Worm (Caenorhabditis elegans) whole organism, mixed stage, embryonic: ENCODE measurements around the gene ZK757.10.

Experiments used
- bed-3 ChIP-seq: fragments of 200-800 bp; sonication (Bioruptor generic); optimal IDR thresholded peaks from 3 replicates; lab custom pipeline; 2018; ENCODE audit warnings: mild to moderate bottlenecking, missing genetic modification characterization, moderate library complexity, missing compliant biosample characterization
- ceh-43 ChIP-seq: fragments of 200-800 bp; sonication (Bioruptor generic); optimal IDR thresholded peaks from 2 replicates; lab custom pipeline; 2018; ENCODE audit warnings: mild to moderate bottlenecking, missing genetic modification characterization, moderate library complexity, missing compliant biosample characterization
- lsy-2 ChIP-seq: fragments of 150-350 bp; optimal IDR thresholded peaks from 2 replicates; lab custom pipeline; 2014; ENCODE audit warnings: missing biosample characterization, missing genetic modification characterization
- nhr-2 ChIP-seq: fragments of 150-350 bp; optimal IDR thresholded peaks from 2 replicates; lab custom pipeline; 2014; ENCODE audit warnings: missing biosample characterization, missing genetic modification characterization
- pha-4 ChIP-seq: fragments of 150-350 bp; optimal IDR thresholded peaks from 2 replicates; lab custom pipeline; 2018; ENCODE audit warnings: missing biosample characterization, missing genetic modification reagents, missing genetic modification characterization
- unc-62 ChIP-seq: fragments of 150-350 bp; optimal IDR thresholded peaks from 2 replicates; lab custom pipeline; 2014; ENCODE audit warnings: missing biosample characterization, missing genetic modification reagents, missing genetic modification characterization
- ztf-11 ChIP-seq: fragments of 150-350 bp; optimal IDR thresholded peaks from 2 replicates; lab custom pipeline; 2014; ENCODE audit warnings: missing biosample characterization, missing genetic modification characterization

ce11 chrIII:9885609-9886008 lies 8.6 kb downstream of the ZK757.10 start:
- TF ChIP-seq pha-4 (tag; lab: Kevin White, UChicago) (no peak), ztf-11 (tag; lab: Kevin White, UChicago) (no peak), unc-62 (no peak), nhr-2 (tag; lab: Kevin White, UChicago) (no peak), bed-3 (GFP tag; lab: Kevin White, UChicago) (no peak), lsy-2 (no peak), ceh-43 (no peak)
